Fruit fly (Drosophila melanogaster): ENCODE data around the gene LSm-4.

LSm-4 gene

dm6 chr2L:10413251-10414127 lies 8.5 kb upstream of the LSm-4 start, which contains the start of the genes CG5355 and Klp31E (continued):
- TF ChIP-seq Nf-YA (GFP tag; IDR thresholded peaks at IDR 0.05), result no peak
- TF ChIP-seq hth (optimal IDR thresholded peaks at IDR 0.05), result no peak
- TF ChIP-seq CG6683 (GFP tag; optimal IDR thresholded peaks at IDR 0.05), result no peak
- TF ChIP-seq CG8359 (GFP tag; optimal IDR thresholded peaks at IDR 0.05; ENCODE audit: borderline replicate concordance), result peak; percentile 14
- TF ChIP-seq CG11247 (GFP tag; IDR thresholded peaks at IDR 0.05), result peak; percentile 44; the same call in 1 of the 2 replicates
- no peak for TF ChIP-seq Trl (optimal IDR thresholded peaks at IDR 0.05)
- no peak for TF ChIP-seq Trl (GFP tag; optimal IDR thresholded peaks at IDR 0.05)
- no peak for TF ChIP-seq dan (GFP tag; IDR thresholded peaks at IDR 0.05)
- no peak for TF ChIP-seq fu2 (GFP tag; optimal IDR thresholded peaks at IDR 0.05)
- TF ChIP-seq sr (GFP tag; IDR thresholded peaks at IDR 0.05), result no peak
- no peak for TF ChIP-seq Poxn (GFP tag; IDR thresholded peaks at IDR 0.05)
- peak; percentile 64 for TF ChIP-seq Asciz (GFP tag; optimal IDR thresholded peaks at IDR 0.05)
- TF ChIP-seq Six4 (GFP tag; optimal IDR thresholded peaks at IDR 0.05), result peak; percentile 61
- TF ChIP-seq nerfin-2 (GFP tag; IDR thresholded peaks at IDR 0.05; ENCODE audit: partially characterized antibody), result no peak
- no peak for TF ChIP-seq sc (optimal IDR thresholded peaks at IDR 0.05)
- TF ChIP-seq sc (GFP tag; optimal IDR thresholded peaks at IDR 0.05), result peak; percentile 67
- no peak for TF ChIP-seq sqz (GFP tag; optimal IDR thresholded peaks at IDR 0.05)
- no peak for TF ChIP-seq CG18764 (GFP tag; optimal IDR thresholded peaks at IDR 0.05)
- no peak for TF ChIP-seq nau (GFP tag; optimal IDR thresholded peaks at IDR 0.05)
- no peak for TF ChIP-seq CG11560 (tag; IDR thresholded peaks at IDR 0.05)
- TF ChIP-seq Camta (GFP tag; optimal IDR thresholded peaks at IDR 0.05), result no peak
- no peak for TF ChIP-seq CG5180 (GFP tag; optimal IDR thresholded peaks at IDR 0.05)
- TF ChIP-seq chinmo (GFP tag; IDR thresholded peaks at IDR 0.05; ENCODE audit: partially characterized antibody), result peak; percentile 70; the same call in 1 of the 4 replicates
- TF ChIP-seq lov (optimal IDR thresholded peaks at IDR 0.05), result no peak
- no peak for TF ChIP-seq lov (GFP tag; IDR thresholded peaks at IDR 0.05)
- TF ChIP-seq CG8290 (GFP tag; optimal IDR thresholded peaks at IDR 0.05), result peak; percentile 24
- TF ChIP-seq CG8290 (tag; optimal IDR thresholded peaks at IDR 0.05), result no peak
- TF ChIP-seq CG11085 (GFP tag; IDR thresholded peaks at IDR 0.05), result no peak
- TF ChIP-seq CG13775 (GFP tag; optimal IDR thresholded peaks at IDR 0.05), result peak; percentile 81
- no peak for TF ChIP-seq gt (GFP tag; IDR thresholded peaks at IDR 0.05)
- no peak for TF ChIP-seq Kr (GFP tag; optimal IDR thresholded peaks at IDR 0.05)
- TF ChIP-seq CG17612 (GFP tag; IDR thresholded peaks at IDR 0.05), result no peak
- peak; percentile 72 for TF ChIP-seq CG10543 (GFP tag; optimal IDR thresholded peaks at IDR 0.05)
- TF ChIP-seq sim (GFP tag; IDR thresholded peaks at IDR 0.05), result no peak
- TF ChIP-seq CG7963 (GFP tag; IDR thresholded peaks at IDR 0.05; ENCODE audit: partially characterized antibody), result peak; percentile 49; the same call in 1 of the 3 replicates
- no peak for TF ChIP-seq Hr39 (optimal IDR thresholded peaks at IDR 0.05)
- peak; percentile 72 for TF ChIP-seq CG2120 (GFP tag; optimal IDR thresholded peaks at IDR 0.05)
- no peak for TF ChIP-seq eyg (GFP tag; optimal IDR thresholded peaks at IDR 0.05)
- no peak for TF ChIP-seq ftz-f1 (GFP tag; optimal IDR thresholded peaks at IDR 0.05)
- peak; percentile 41 for TF ChIP-seq CG8944 (GFP tag; optimal IDR thresholded peaks at IDR 0.05)
- TF ChIP-seq CG4854 (GFP tag; optimal IDR thresholded peaks at IDR 0.05), result peak; percentile 14
- peak; percentile 62 for TF ChIP-seq CG1233 (GFP tag; optimal IDR thresholded peaks at IDR 0.05)
- TF ChIP-seq Ets97D (GFP tag; optimal IDR thresholded peaks at IDR 0.05), result peak; percentile 15
- TF ChIP-seq Fer1 (GFP tag; optimal IDR thresholded peaks at IDR 0.05), result peak; percentile 34
- TF ChIP-seq schlank (tag; optimal IDR thresholded peaks at IDR 0.05), result no peak
- peak; percentile 56 for TF ChIP-seq HmgD (GFP tag; optimal IDR thresholded peaks at IDR 0.05)
- no peak for TF ChIP-seq E2f1 (GFP tag; IDR thresholded peaks at IDR 0.05)
- peak; percentile 75 for TF ChIP-seq CG18619 (GFP tag; optimal IDR thresholded peaks at IDR 0.05)
- TF ChIP-seq CG6175 (GFP tag; IDR thresholded peaks at IDR 0.05), result no peak
- TF ChIP-seq CG2875 (GFP tag; optimal IDR thresholded peaks at IDR 0.05), result peak; percentile 12
- TF ChIP-seq CG1529 (GFP tag; optimal IDR thresholded peaks at IDR 0.05), result peak; percentile 1

Measured in whole organism, embryonic.